Worm (Caenorhabditis elegans): ENCODE data around the gene acs-6.

Gene acs-6

DNA sequence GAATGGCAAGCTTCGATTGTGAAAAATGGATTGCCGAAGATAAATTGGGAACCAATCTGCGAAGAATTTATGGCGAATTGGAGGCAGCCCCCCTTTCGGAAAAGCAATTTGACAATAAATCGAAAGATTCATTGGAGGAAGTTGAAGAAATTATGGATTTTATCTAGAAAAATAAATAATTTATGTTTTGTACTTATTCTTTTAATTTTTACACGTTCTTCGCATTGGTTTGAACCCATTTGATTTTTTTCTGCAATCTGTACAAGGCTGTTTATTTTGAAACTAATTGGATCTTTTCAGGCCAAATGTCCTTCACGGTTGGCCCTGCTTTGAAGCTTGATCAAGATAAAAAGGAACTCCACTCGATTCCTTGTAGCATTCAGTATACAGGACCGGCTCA is 8.8 kb upstream of the acs-6 start, which contains the start of gene ZK1127.13:
Gene ZK1127.13 (plus strand): TSS at position 301 of the 400 bp plus-strand sequence.
- TF ChIP-seq let-526 (GFP tag; IDR thresholded peaks at IDR 0.05) (no peak), aptf-2 (GFP tag; conservative IDR thresholded peaks at IDR 0.05) (no peak), lir-1 (GFP tag; conservative IDR thresholded peaks at IDR 0.05) (no peak), him-1 (tag; optimal IDR thresholded peaks at IDR 0.05) (no peak), B0261.1 (tag; optimal IDR thresholded peaks at IDR 0.05) (no peak), tlf-1 (GFP tag; optimal IDR thresholded peaks at IDR 0.05) (no peak), ztf-18 (tag; optimal IDR thresholded peaks at IDR 0.05) (no peak), pha-4 (tag; optimal IDR thresholded peaks at IDR 0.05) (no peak), lin-54 (GFP tag; optimal IDR thresholded peaks at IDR 0.05) (no peak), die-1 (tag; optimal IDR thresholded peaks at IDR 0.05) (no peak), F57C9.4 (tag; optimal IDR thresholded peaks at IDR 0.05) (no peak), hmg-20 (GFP tag; IDR thresholded peaks at IDR 0.05) (no peak), egrh-3 (GFP tag; IDR thresholded peaks at IDR 0.05) (no peak), ztf-3 (GFP tag; optimal IDR thresholded peaks at IDR 0.05) (no peak), C17E4.6 (GFP tag; IDR thresholded peaks at IDR 0.05) (no peak), C06A6.2 (GFP tag; conservative IDR thresholded peaks at IDR 0.05) (no peak), F22D6.2 (tag; optimal IDR thresholded peaks at IDR 0.05) (no peak), fkh-3 (tag; optimal IDR thresholded peaks at IDR 0.05) (no peak)

DNA sequence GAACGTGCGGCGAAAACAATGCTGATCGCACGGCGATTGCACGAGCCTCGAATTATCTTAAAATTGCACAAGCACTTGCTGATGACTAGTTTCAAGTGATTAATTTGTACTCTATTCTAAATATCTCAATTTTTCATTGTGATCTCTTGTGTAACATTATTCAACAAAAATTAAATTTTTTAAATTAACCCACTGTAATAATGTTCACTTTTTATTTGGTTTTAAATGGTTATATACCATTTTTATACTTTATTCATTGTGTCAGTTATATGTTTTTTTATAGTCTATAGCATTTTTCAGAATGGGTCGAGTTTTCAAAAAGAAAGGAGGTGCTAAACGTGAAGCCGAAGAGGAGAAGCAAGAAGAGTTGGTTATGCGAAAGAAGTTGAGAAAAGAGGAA is 8.2 kb upstream of the acs-6 start, which contains the start of gene ZK1127.4:
Gene ZK1127.4 (plus strand): TSS at position 301 of the 400 bp plus-strand sequence.
- TF ChIP-seq ztf-25 (GFP tag; IDR thresholded peaks at IDR 0.05) (no peak), attf-6 (GFP tag; IDR thresholded peaks at IDR 0.05) (no peak), mes-4 (tag; optimal IDR thresholded peaks at IDR 0.05) (no peak), ccch-3 (GFP tag; optimal IDR thresholded peaks at IDR 0.05) (no peak), rpc-1 (optimal IDR thresholded peaks at IDR 0.05) (no peak), rpc-1 (tag; optimal IDR thresholded peaks at IDR 0.05) (no peak), lsy-27 (tag; optimal IDR thresholded peaks at IDR 0.05; ENCODE audit: borderline replicate concordance, insufficient read depth) (no peak), egrh-3 (GFP tag; IDR thresholded peaks at IDR 0.05) (no peak), let-607 (tag; optimal IDR thresholded peaks at IDR 0.05) (no peak), F57A8.1 (GFP tag; optimal IDR thresholded peaks at IDR 0.05) (no peak), lsl-1 (GFP tag; optimal IDR thresholded peaks at IDR 0.05) (no peak), hlh-26 (GFP tag; conservative IDR thresholded peaks at IDR 0.05) (no peak), K11D2.4 (GFP tag; IDR thresholded peaks at IDR 0.05) (no peak)

DNA sequence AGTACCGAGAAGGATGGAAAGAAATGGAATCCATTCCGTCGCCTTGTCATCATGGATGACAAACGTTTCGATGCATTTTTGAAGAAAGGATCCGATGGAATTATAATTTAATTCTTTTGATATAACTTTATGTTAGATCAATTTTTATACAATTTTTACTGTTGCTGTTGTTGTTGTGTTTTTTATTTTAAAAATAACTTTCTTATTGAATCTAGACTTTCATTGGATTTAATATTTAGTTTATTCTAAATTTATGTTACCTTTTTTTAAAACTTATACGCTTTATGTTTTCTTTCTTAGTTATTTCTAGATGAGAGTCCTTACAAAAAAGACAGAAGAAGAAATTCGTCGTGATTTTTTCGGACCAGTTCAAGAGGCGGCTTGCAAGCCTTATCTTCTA is 6.8 kb upstream of the acs-6 start, which contains the start of gene ZK1127.3:
Gene ZK1127.3 (plus strand): TSS at position 301 of the 400 bp plus-strand sequence.
- TF ChIP-seq hlh-12 (tag; optimal IDR thresholded peaks at IDR 0.05) (no peak), Y56A3A.18 (GFP tag; IDR thresholded peaks at IDR 0.05) (no peak), ceh-58 (GFP tag; IDR thresholded peaks at IDR 0.05) (no peak), D2030.7 (GFP tag; IDR thresholded peaks at IDR 0.05) (no peak), hlh-26 (GFP tag; conservative IDR thresholded peaks at IDR 0.05) (no peak), let-526 (GFP tag; IDR thresholded peaks at IDR 0.05) (no peak), mel-28 (tag; optimal IDR thresholded peaks at IDR 0.05; ENCODE audit: borderline replicate concordance) (no peak), efl-1 (GFP tag; optimal IDR thresholded peaks at IDR 0.05) (no peak), attf-3 (GFP tag; conservative IDR thresholded peaks at IDR 0.05) (no peak), sptf-2 (GFP tag; optimal IDR thresholded peaks at IDR 0.05) (no peak), rcor-1 (GFP tag; IDR thresholded peaks at IDR 0.05) (no peak), tlf-1 (GFP tag; optimal IDR thresholded peaks at IDR 0.05) (no peak), madf-6 (GFP tag; IDR thresholded peaks at IDR 0.05) (no peak), mxl-1 (tag; optimal IDR thresholded peaks at IDR 0.05) (no peak), ztf-26 (tag; optimal IDR thresholded peaks at IDR 0.05) (no peak)
